Fruit fly (Drosophila melanogaster) Kc167 (cell line): ENCODE results near the gene CG31957.

Experiments used
- Myc ChIP-seq: fragments of >200 bp; optimal IDR thresholded peaks from 2 replicates; lab custom pipeline; 2017; ENCODE audit warnings: missing external identifiers
- Sin3A ChIP-seq: fragments of >200 bp; optimal IDR thresholded peaks from 2 replicates; lab custom pipeline; 2018; ENCODE audit warnings: missing external identifiers
- h ChIP-seq: fragments of >200 bp; optimal IDR thresholded peaks from 3 replicates; lab custom pipeline; 2018; ENCODE audit warnings: missing external identifiers
- insv ChIP-seq: fragments of >200 bp; optimal IDR thresholded peaks from 3 replicates; lab custom pipeline; 2018; ENCODE audit warnings: missing external identifiers
- psq ChIP-seq: fragments of >200 bp; optimal IDR thresholded peaks from 2 replicates; lab custom pipeline; 2017; ENCODE audit warnings: missing external identifiers
- ttk ChIP-seq: sonication (Bioruptor generic); optimal IDR thresholded peaks from 2 replicates; lab custom pipeline; 2017; ENCODE audit warnings: missing external identifiers

DNA sequence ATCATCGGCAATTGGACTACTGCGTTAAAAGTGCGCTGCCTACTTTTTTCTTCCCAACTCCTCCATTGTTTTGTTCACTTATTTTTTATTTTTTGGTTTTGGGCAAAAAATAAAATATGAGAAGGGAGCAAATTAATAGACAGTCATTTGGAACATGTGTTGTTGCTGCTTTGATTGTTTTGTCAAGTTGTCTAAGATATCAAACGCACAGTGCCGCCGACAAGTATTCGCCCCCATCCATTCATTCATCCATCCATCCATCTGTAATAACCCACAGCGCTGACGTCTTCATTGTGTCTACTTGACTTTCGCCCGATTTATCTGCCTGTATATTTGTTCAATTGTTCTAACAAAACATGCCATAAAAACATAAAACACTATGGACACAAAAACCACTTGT is 48.4 kb downstream of the CG31957 start:
- TF ChIP-seq h (lab: Kevin White, UChicago) (no peak), Myc (no peak), Sin3A (lab: Kevin White, UChicago) (no peak), insv (lab: Kevin White, UChicago) (no peak), psq (lab: Kevin White, UChicago) (no peak), ttk (lab: Kevin White, UChicago) (no peak)
